Worm (Caenorhabditis elegans): Measurements from ENCODE around the gene R02F11.2.
"Not testable (repeated sequence)": the region's sequence is repeated elsewhere in the genome, so short reads cannot be mapped to it uniquely, and the experiment has no call there.

Gene R02F11.2

DNA sequence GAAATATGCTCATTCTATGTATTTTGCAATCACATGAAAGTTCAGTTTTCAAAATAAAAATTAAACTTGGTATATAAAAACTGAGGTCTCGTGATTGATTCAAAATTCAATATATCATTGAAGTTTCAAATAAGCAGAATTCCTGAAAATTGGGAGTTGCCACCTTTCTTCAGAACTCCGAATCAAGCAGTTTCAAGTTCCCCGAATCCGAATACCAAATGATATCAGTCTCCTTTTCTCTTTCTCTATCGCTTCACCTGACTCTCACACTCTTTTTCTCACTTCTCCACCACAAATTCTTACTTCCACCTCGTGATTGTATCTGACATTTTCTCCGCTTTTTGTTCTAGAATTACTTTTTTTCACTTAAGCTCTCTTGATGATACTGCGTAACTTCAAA is at the start of gene R02F11.2:
R02F11.2 (plus strand) TSS at position 292 of the 400 bp plus-strand sequence.
- no peak for TF ChIP-seq ztf-23 (GFP tag; IDR thresholded peaks at IDR 0.05)

- no peak for TF ChIP-seq ref-1 (GFP tag; conservative IDR thresholded peaks at IDR 0.05)
- TF ChIP-seq ztf-29 (GFP tag; IDR thresholded peaks at IDR 0.05) = no peak
- no peak for TF ChIP-seq tab-1 (GFP tag; IDR thresholded peaks at IDR 0.05)
- no peak for TF ChIP-seq cog-1 (tag; optimal IDR thresholded peaks at IDR 0.05)
- no peak for TF ChIP-seq T22C8.4 (GFP tag; IDR thresholded peaks at IDR 0.05)
- TF ChIP-seq med-1 (GFP tag; optimal IDR thresholded peaks at IDR 0.05; ENCODE audit: insufficient read depth) = no peak
- TF ChIP-seq flt-1 (GFP tag; IDR thresholded peaks at IDR 0.05) = no peak
- TF ChIP-seq klf-2 (GFP tag; conservative IDR thresholded peaks at IDR 0.05) = no peak
- no peak for TF ChIP-seq ztf-23 (GFP tag; IDR thresholded peaks at IDR 0.05)
Observed at ce11 chrV:4745269-4745668, 49.1 kb upstream of the R02F11.2 start, which contains the start of gene C18G1.7. C18G1.7 (plus strand) TSS chrV:4745569.

- no peak for TF ChIP-seq klf-2 (GFP tag; conservative IDR thresholded peaks at IDR 0.05)
- TF ChIP-seq flt-1 (GFP tag; IDR thresholded peaks at IDR 0.05) = no peak
- TF ChIP-seq T22C8.4 (GFP tag; IDR thresholded peaks at IDR 0.05) = no peak
- no peak for TF ChIP-seq cog-1 (tag; optimal IDR thresholded peaks at IDR 0.05)
Observed at ce11 chrV:4750294-4750693, 44.1 kb upstream of the R02F11.2 start, which contains the start of gene C18G1.6. C18G1.6 (plus strand) TSS chrV:4750594.

DNA sequence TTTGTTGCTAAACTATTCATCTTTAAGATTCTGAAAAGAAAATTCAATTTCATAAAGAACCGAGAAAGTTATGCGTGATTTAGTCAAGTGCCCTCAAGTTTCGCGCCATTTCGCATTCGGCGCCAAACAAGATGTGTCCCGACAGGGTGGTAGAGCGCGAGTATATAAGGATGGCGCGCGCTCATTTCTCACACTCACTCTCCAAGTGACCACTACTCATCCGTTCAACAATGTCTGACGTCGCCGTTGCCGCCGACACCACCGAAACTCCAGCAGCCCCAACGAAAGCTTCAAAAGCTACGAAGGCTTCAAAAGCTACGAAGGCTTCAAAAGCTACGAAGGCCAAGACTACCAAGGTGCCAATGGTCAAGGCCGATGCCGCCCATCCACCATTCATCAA is 40.3 kb upstream of the R02F11.2 start, which contains the start of gene hil-4:
hil-4 (plus strand) TSS at position 191 of the 400 bp plus-strand sequence.
- no peak for TF ChIP-seq cog-1 (tag; optimal IDR thresholded peaks at IDR 0.05)
- no peak for TF ChIP-seq med-1 (GFP tag; optimal IDR thresholded peaks at IDR 0.05; ENCODE audit: insufficient read depth)
- no peak for TF ChIP-seq T22C8.4 (GFP tag; IDR thresholded peaks at IDR 0.05)
- TF ChIP-seq ztf-23 (GFP tag; IDR thresholded peaks at IDR 0.05) = no peak
- no peak for TF ChIP-seq klf-2 (GFP tag; conservative IDR thresholded peaks at IDR 0.05)
- no peak for TF ChIP-seq flt-1 (GFP tag; IDR thresholded peaks at IDR 0.05)
- no peak for TF ChIP-seq tab-1 (GFP tag; IDR thresholded peaks at IDR 0.05)
- no peak for TF ChIP-seq ztf-29 (GFP tag; IDR thresholded peaks at IDR 0.05)
- no peak for TF ChIP-seq ref-1 (GFP tag; conservative IDR thresholded peaks at IDR 0.05)

ce11 chrV:4754684-4755211 is 39.7 kb upstream of the R02F11.2 start:
- no peak for TF ChIP-seq ref-1 (GFP tag; conservative IDR thresholded peaks at IDR 0.05)
- TF ChIP-seq klf-2 (GFP tag; conservative IDR thresholded peaks at IDR 0.05) = no peak
- no peak for TF ChIP-seq flt-1 (GFP tag; IDR thresholded peaks at IDR 0.05)
- TF ChIP-seq ztf-23 (GFP tag; IDR thresholded peaks at IDR 0.05) = no peak
- TF ChIP-seq ztf-29 (GFP tag; IDR thresholded peaks at IDR 0.05) = no peak
- TF ChIP-seq cog-1 (tag; optimal IDR thresholded peaks at IDR 0.05) = no peak
- TF ChIP-seq T22C8.4 (GFP tag; IDR thresholded peaks at IDR 0.05) = no peak
- no peak for TF ChIP-seq tab-1 (GFP tag; IDR thresholded peaks at IDR 0.05)
- TF ChIP-seq med-1 (GFP tag; optimal IDR thresholded peaks at IDR 0.05; ENCODE audit: insufficient read depth) = no peak

DNA sequence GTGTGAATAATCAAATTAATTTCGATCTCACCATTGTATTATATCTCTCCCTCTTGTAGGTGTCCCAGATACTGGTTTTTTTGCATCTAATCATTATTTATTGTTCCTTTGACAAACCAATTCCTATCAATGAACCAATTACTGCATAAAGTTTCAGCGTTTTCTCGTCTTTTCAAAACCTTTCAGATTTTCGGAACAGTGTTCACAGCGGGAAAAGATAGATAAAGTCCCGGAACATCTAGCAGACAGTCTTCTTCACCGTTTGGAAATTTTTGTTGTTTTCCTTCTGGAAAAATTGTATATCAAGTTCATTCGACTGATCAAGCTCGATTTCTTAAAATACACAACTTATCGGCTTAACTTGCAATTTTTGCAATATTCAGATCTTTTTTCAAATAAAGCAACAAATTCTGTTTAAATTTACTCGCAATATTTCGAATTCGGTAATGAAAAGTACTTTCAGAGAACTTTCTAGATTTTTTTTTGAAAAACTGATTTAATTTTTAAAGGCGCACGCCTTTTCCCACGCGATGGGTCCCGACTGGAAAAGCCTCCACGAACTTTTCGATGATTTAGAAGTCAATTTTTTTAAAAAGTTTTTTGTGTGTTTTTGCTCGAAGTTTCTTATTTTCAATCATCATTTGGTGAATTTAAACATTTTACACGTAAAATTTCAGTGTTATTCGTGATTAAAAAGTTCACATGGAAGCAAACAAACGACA is 38.9 kb upstream of the R02F11.2 start, which contains the start of gene pgl-3:
pgl-3 (plus strand) TSS at position 672 of the 722 bp plus-strand sequence.
- TF ChIP-seq klf-2 (GFP tag; conservative IDR thresholded peaks at IDR 0.05) = no peak
- TF ChIP-seq tab-1 (GFP tag; IDR thresholded peaks at IDR 0.05) = no peak
- TF ChIP-seq cog-1 (tag; optimal IDR thresholded peaks at IDR 0.05) = no peak
- TF ChIP-seq ztf-29 (GFP tag; IDR thresholded peaks at IDR 0.05) = no peak
- TF ChIP-seq ztf-23 (GFP tag; IDR thresholded peaks at IDR 0.05) = no peak
- TF ChIP-seq flt-1 (GFP tag; IDR thresholded peaks at IDR 0.05) = no peak
- TF ChIP-seq T22C8.4 (GFP tag; IDR thresholded peaks at IDR 0.05) = no peak
- TF ChIP-seq med-1 (GFP tag; optimal IDR thresholded peaks at IDR 0.05; ENCODE audit: insufficient read depth) = no peak
- TF ChIP-seq ref-1 (GFP tag; conservative IDR thresholded peaks at IDR 0.05) = no peak

DNA sequence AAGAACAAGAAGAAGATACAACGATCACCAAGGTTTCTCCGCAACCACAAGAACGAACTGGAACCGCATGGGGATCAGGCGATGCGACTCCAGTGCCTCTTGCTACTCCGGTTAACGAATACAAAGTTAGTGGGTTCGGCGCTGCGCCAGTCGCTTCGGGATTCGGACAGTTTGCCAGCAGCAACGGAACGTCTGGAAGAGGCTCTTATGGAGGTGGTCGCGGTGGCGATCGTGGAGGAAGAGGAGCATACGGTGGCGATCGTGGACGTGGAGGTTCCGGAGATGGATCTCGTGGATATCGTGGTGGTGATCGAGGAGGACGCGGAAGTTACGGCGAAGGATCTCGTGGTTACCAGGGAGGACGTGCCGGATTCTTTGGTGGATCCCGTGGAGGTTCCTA is 36.4 kb upstream of the R02F11.2 start:
- TF ChIP-seq flt-1 (GFP tag; IDR thresholded peaks at IDR 0.05) (no peak), klf-2 (GFP tag; conservative IDR thresholded peaks at IDR 0.05) (no peak), T22C8.4 (GFP tag; IDR thresholded peaks at IDR 0.05) (no peak), cog-1 (tag; optimal IDR thresholded peaks at IDR 0.05) (no peak), tab-1 (GFP tag; IDR thresholded peaks at IDR 0.05) (no peak), ztf-23 (GFP tag; IDR thresholded peaks at IDR 0.05) (no peak), med-1 (GFP tag; optimal IDR thresholded peaks at IDR 0.05; ENCODE audit: insufficient read depth) (no peak), ref-1 (GFP tag; conservative IDR thresholded peaks at IDR 0.05) (no peak), ztf-29 (GFP tag; IDR thresholded peaks at IDR 0.05) (no peak)

- TF ChIP-seq tab-1 (GFP tag; IDR thresholded peaks at IDR 0.05) = no peak
- TF ChIP-seq ref-1 (GFP tag; conservative IDR thresholded peaks at IDR 0.05) = no peak
- TF ChIP-seq ztf-23 (GFP tag; IDR thresholded peaks at IDR 0.05) = no peak
- TF ChIP-seq cog-1 (tag; optimal IDR thresholded peaks at IDR 0.05) = no peak
- TF ChIP-seq flt-1 (GFP tag; IDR thresholded peaks at IDR 0.05) = no peak
- no peak for TF ChIP-seq klf-2 (GFP tag; conservative IDR thresholded peaks at IDR 0.05)
- TF ChIP-seq med-1 (GFP tag; optimal IDR thresholded peaks at IDR 0.05; ENCODE audit: insufficient read depth) = no peak
- TF ChIP-seq T22C8.4 (GFP tag; IDR thresholded peaks at IDR 0.05) = no peak
- TF ChIP-seq ztf-29 (GFP tag; IDR thresholded peaks at IDR 0.05) = no peak
Observed at ce11 chrV:4758540-4758939, 35.9 kb upstream of the R02F11.2 start.

ce11 chrV:4760674-4761073 is 33.7 kb upstream of the R02F11.2 start, which contains the start of gene bgnt-1.4:
bgnt-1.4 (plus strand) TSS chrV:4760974.
- not testable (repeated sequence) for TF ChIP-seq med-1 (GFP tag; optimal IDR thresholded peaks at IDR 0.05; ENCODE audit: insufficient read depth); klf-2 (GFP tag; conservative IDR thresholded peaks at IDR 0.05); ztf-23 (GFP tag; IDR thresholded peaks at IDR 0.05)

ce11 chrV:4766501-4766900 is 27.9 kb upstream of the R02F11.2 start, which contains the start of gene C18G1.8:
C18G1.8 (minus strand) TSS chrV:4766601.
- TF ChIP-seq med-1 (GFP tag; optimal IDR thresholded peaks at IDR 0.05; ENCODE audit: insufficient read depth) = no peak
- no peak for TF ChIP-seq ref-1 (GFP tag; conservative IDR thresholded peaks at IDR 0.05)
- TF ChIP-seq tab-1 (GFP tag; IDR thresholded peaks at IDR 0.05) = no peak
- TF ChIP-seq ztf-23 (GFP tag; IDR thresholded peaks at IDR 0.05) = no peak
- TF ChIP-seq ztf-29 (GFP tag; IDR thresholded peaks at IDR 0.05) = no peak
- TF ChIP-seq flt-1 (GFP tag; IDR thresholded peaks at IDR 0.05) = no peak
- no peak for TF ChIP-seq T22C8.4 (GFP tag; IDR thresholded peaks at IDR 0.05)
- no peak for TF ChIP-seq cog-1 (tag; optimal IDR thresholded peaks at IDR 0.05)
- TF ChIP-seq klf-2 (GFP tag; conservative IDR thresholded peaks at IDR 0.05) = no peak
